Worm (Caenorhabditis elegans): ENCODE measurements around the gene fil-1.

fil-1 gene

ce11 chrV:14948566-14948965 is 45.1 kb upstream of the fil-1 start:
- TF ChIP-seq ztf-4 (tag; optimal IDR thresholded peaks at IDR 0.05) (no peak), nhr-77 (tag; optimal IDR thresholded peaks at IDR 0.05) (no peak), skn-1 (tag; optimal IDR thresholded peaks at IDR 0.05) (no peak), mbf-1 (tag; optimal IDR thresholded peaks at IDR 0.05) (no peak), nhr-237 (tag; optimal IDR thresholded peaks at IDR 0.05) (no peak), sma-3 (GFP tag; optimal IDR thresholded peaks at IDR 0.05) (no peak), nhr-11 (tag; optimal IDR thresholded peaks at IDR 0.05) (no peak), F13H6.1 (tag; optimal IDR thresholded peaks at IDR 0.05) (no peak), R02D3.7 (tag; optimal IDR thresholded peaks at IDR 0.05) (no peak), ama-1 (optimal IDR thresholded peaks at IDR 0.05) (peak; percentile 17), lin-11 (tag; optimal IDR thresholded peaks at IDR 0.05) (peak; percentile 43), alr-1 (tag; optimal IDR thresholded peaks at IDR 0.05) (no peak), lsy-2 (tag; optimal IDR thresholded peaks at IDR 0.05) (no peak), elt-1 (tag; optimal IDR thresholded peaks at IDR 0.05) (no peak), nhr-10 (tag; optimal IDR thresholded peaks at IDR 0.05) (no peak), nhr-6 (tag; optimal IDR thresholded peaks at IDR 0.05) (no peak), C34F6.9 (tag; optimal IDR thresholded peaks at IDR 0.05) (peak; percentile 49), ztf-11 (tag; optimal IDR thresholded peaks at IDR 0.05) (no peak), blmp-1 (tag; optimal IDR thresholded peaks at IDR 0.05; ENCODE audit: insufficient read depth) (no peak), mab-5 (tag; optimal IDR thresholded peaks at IDR 0.05) (no peak), gmeb-1 (tag; optimal IDR thresholded peaks at IDR 0.05) (no peak), nhr-12 (tag; optimal IDR thresholded peaks at IDR 0.05) (no peak), unc-39 (tag; optimal IDR thresholded peaks at IDR 0.05) (no peak), egl-27 (tag; optimal IDR thresholded peaks at IDR 0.05) (no peak), fos-1 (tag; optimal IDR thresholded peaks at IDR 0.05) (no peak), nhr-129 (tag; optimal IDR thresholded peaks at IDR 0.05) (peak; percentile 83), ztf-1 (GFP tag; conservative IDR thresholded peaks at IDR 0.05) (no peak), peb-1 (tag; optimal IDR thresholded peaks at IDR 0.05) (no peak)

- TF ChIP-seq egl-27 (tag; optimal IDR thresholded peaks at IDR 0.05) (no peak), unc-55 (GFP tag; optimal IDR thresholded peaks at IDR 0.05) (no peak)
Observed at ce11 chrV:14949477-14949876, 44.2 kb upstream of the fil-1 start, which contains the start of gene hil-1. hil-1 (plus strand) TSS chrV:14949777.

- TF ChIP-seq sem-4 (tag; optimal IDR thresholded peaks at IDR 0.05) (no peak), lin-13 (GFP tag; optimal IDR thresholded peaks at IDR 0.05) (no peak), C34F6.9 (tag; optimal IDR thresholded peaks at IDR 0.05) (no peak), nhr-21 (tag; optimal IDR thresholded peaks at IDR 0.05) (no peak), ceh-16 (tag; optimal IDR thresholded peaks at IDR 0.05) (no peak), dmd-4 (tag; optimal IDR thresholded peaks at IDR 0.05) (no peak), egl-27 (tag; optimal IDR thresholded peaks at IDR 0.05) (no peak), skn-1 (tag; optimal IDR thresholded peaks at IDR 0.05) (no peak), unc-39 (tag; optimal IDR thresholded peaks at IDR 0.05) (no peak), alr-1 (tag; optimal IDR thresholded peaks at IDR 0.05) (no peak), ZK546.5 (tag; optimal IDR thresholded peaks at IDR 0.05) (no peak)
Observed at ce11 chrV:14954633-14955032, 39.0 kb upstream of the fil-1 start, which contains the start of gene C30G7.5. C30G7.5 (minus strand) TSS chrV:14954733.

ce11 chrV:14955676-14956075 is 38.0 kb upstream of the fil-1 start, which contains the start of gene F02D8.9:
F02D8.9 (minus strand) TSS chrV:14955776.
- TF ChIP-seq nhr-129 (tag; optimal IDR thresholded peaks at IDR 0.05) (no peak), mdl-1 (tag; optimal IDR thresholded peaks at IDR 0.05) (no peak), crh-2 (tag; optimal IDR thresholded peaks at IDR 0.05) (no peak), Y55F3AM.14 (GFP tag; optimal IDR thresholded peaks at IDR 0.05) (no peak), nhr-237 (tag; optimal IDR thresholded peaks at IDR 0.05) (no peak), lin-13 (GFP tag; optimal IDR thresholded peaks at IDR 0.05) (no peak), C34F6.9 (tag; optimal IDR thresholded peaks at IDR 0.05) (no peak), skn-1 (tag; optimal IDR thresholded peaks at IDR 0.05) (no peak), ztf-11 (tag; optimal IDR thresholded peaks at IDR 0.05) (no peak), sem-4 (tag; optimal IDR thresholded peaks at IDR 0.05) (no peak), snpc-4 (tag; optimal IDR thresholded peaks at IDR 0.05) (no peak), elt-3 (tag; optimal IDR thresholded peaks at IDR 0.05) (no peak), unc-39 (tag; optimal IDR thresholded peaks at IDR 0.05) (no peak), ceh-16 (tag; optimal IDR thresholded peaks at IDR 0.05) (no peak), mbf-1 (tag; optimal IDR thresholded peaks at IDR 0.05) (no peak), ceh-82 (tag; optimal IDR thresholded peaks at IDR 0.05) (no peak), R02D3.7 (tag; optimal IDR thresholded peaks at IDR 0.05) (no peak), aly-2 (tag; optimal IDR thresholded peaks at IDR 0.05) (no peak)

Measured in whole organism, L2 larva.